Worm (Caenorhabditis elegans) whole organism, L4 larva: ENCODE results near the gene txdc-12.1.

Experiments used
- lin-13 ChIP-seq: fragments of 150-350 bp; optimal IDR thresholded peaks from 2 replicates; lab custom pipeline; 2014; ENCODE audit warnings: missing biosample characterization, missing genetic modification reagents, missing genetic modification characterization
- lin-15B ChIP-seq: fragments of 150-350 bp; sonication (generic microtip); optimal IDR thresholded peaks from 3 replicates; lab custom pipeline; 2014; ENCODE audit warnings: missing biosample characterization, missing genetic modification characterization
- madf-9 ChIP-seq: fragments of 200-800 bp; sonication (Bioruptor generic); conservative IDR thresholded peaks from 2 replicates; pipeline ENCODE4 v1.3.6; 2022; ENCODE audit warnings: missing genetic modification reagents, missing genetic modification characterization, missing compliant biosample characterization
- mep-1 ChIP-seq: fragments of 150-350 bp; sonication (generic microtip); optimal IDR thresholded peaks from 3 replicates; lab custom pipeline; 2014; ENCODE audit warnings: missing biosample characterization, missing genetic modification characterization
- nhr-11 ChIP-seq: fragments of 150-350 bp; optimal IDR thresholded peaks from 2 replicates; lab custom pipeline; 2014; ENCODE audit warnings: missing biosample characterization, missing genetic modification characterization
- nhr-237 ChIP-seq: sonication (generic microtip); optimal IDR thresholded peaks from 2 replicates; lab custom pipeline; 2017; ENCODE audit warnings: missing biosample characterization, missing genetic modification characterization
- pha-4 ChIP-seq, 2 experiments: fragments of 150-350 bp in 1 of 2; fragments of 200-800 bp in 1 of 2; sonication (Bioruptor generic) in 1 of 2; IDR thresholded peaks in 1 of 2; optimal IDR thresholded peaks in 1 of 2; 2 replicates each; pipeline versions ENCODE4 v1.3.6 to Lab custom; 2014 to 2022; ENCODE audit warnings: missing genetic modification characterization in 2 of 2, missing genetic modification reagents in 2 of 2, missing biosample characterization in 1 of 2, missing compliant biosample characterization in 1 of 2
- pqm-1 ChIP-seq: sonication (generic microtip); optimal IDR thresholded peaks from 2 replicates; lab custom pipeline; 2017; ENCODE audit warnings: missing biosample characterization, missing genetic modification characterization
- snpc-4 ChIP-seq: fragments of 150-350 bp; optimal IDR thresholded peaks from 2 replicates; lab custom pipeline; 2014; ENCODE audit warnings: missing biosample characterization, missing genetic modification characterization
- unc-62 ChIP-seq, 3 experiments: fragments of 150-350 bp in 1 of 3; sonication (generic microtip); optimal IDR thresholded peaks in 2 of 3; peaks in 1 of 3; 1 replicate in 1 of 3; 2 replicates in 2 of 3; lab custom pipeline; 2014 to 2017; ENCODE audit warnings: missing biosample characterization in 3 of 3, missing genetic modification characterization in 3 of 3, missing genetic modification reagents in 3 of 3, missing genotype in 1 of 3
- zag-1 ChIP-seq: fragments of 150-350 bp; optimal IDR thresholded peaks from 2 replicates; lab custom pipeline; 2014; ENCODE audit warnings: missing biosample characterization, missing genetic modification characterization
- ztf-11 ChIP-seq: fragments of 150-350 bp; optimal IDR thresholded peaks from 2 replicates; lab custom pipeline; 2014; ENCODE audit warnings: missing biosample characterization, missing genetic modification characterization

DNA sequence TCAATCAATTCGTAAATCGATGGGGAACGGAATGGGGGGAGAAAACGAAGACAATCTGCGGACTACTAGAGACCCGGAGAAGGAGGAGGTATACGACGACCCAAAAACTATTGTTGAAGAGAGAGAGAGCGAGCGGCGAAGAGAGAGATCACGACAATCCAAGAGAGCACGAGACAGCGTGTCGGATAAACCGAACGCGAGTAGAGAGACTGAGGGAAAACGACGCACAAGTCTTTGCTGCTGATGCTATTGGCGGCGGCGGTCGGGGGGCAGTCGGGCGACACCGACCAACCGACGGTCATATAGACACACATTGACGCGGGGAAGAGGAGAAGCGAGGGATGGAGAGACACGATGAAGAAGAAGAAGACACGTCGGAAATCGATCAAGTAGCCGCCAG is 17.7 kb upstream of the txdc-12.1 start:
- TF ChIP-seq pha-4 (GFP tag; IDR thresholded peaks at IDR 0.05; lab: Robert Waterston, UW) (0 out of 2 replicates have a peak, but pooled peaks have one; percentile 33), pha-4 (tag; optimal IDR thresholded peaks at IDR 0.05; lab: Kevin White, UChicago) (no peak), nhr-237 (tag; lab: Kevin White, UChicago) (no peak), unc-62 (GFP tag; optimal IDR thresholded peaks at IDR 0.05 in 1 of 2; lab: Kevin White, UChicago) (peak in 1 of 2 experiments; percentile 97), unc-62 (tag; optimal IDR thresholded peaks at IDR 0.05; lab: Kevin White, UChicago) (no peak), madf-9 (peak; percentile 29; the same call in 1 of the 2 replicates), nhr-11 (tag; lab: Kevin White, UChicago) (peak; percentile 70), snpc-4 (tag; lab: Kevin White, UChicago) (no peak), lin-13 (peak; percentile 54), pqm-1 (no peak), ztf-11 (tag; lab: Kevin White, UChicago) (no peak), mep-1 (peak; percentile 89), zag-1 (no peak), lin-15B (tag; lab: Kevin White, UChicago) (peak; percentile 42)
